Worm (Caenorhabditis elegans): ENCODE data around the gene pek-1.

Gene pek-1

ce11 chrX:11386903-11387302 lies 27.8 kb downstream of the pek-1 start:
- TF ChIP-seq ama-1 (optimal IDR thresholded peaks at IDR 0.05) (no peak), unc-42 (tag; optimal IDR thresholded peaks at IDR 0.05) (peak; percentile 98), ceh-19 (GFP tag; optimal IDR thresholded peaks at IDR 0.05) (peak; percentile 4)

DNA sequence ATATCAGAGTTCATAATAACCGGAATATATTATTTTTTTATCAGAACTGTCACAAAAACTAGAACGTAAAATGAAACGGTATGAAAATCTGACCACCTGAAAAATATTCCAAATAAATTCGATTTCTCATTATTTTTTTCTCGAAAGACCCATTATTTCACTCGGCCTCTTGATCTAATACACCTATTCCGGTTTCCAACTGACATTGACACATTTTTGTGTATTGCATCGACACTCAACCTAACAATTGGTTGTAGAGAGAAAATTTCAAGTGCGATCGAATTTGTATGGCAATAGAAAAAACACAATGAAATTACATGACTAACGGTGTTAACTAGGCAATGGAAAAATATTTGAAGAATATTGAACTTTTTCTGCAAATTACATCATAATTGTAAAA lies 28.8 kb downstream of the pek-1 start:
- no peak for TF ChIP-seq pqm-1 (tag; optimal IDR thresholded peaks at IDR 0.05)
- no peak for TF ChIP-seq eyg-1 (tag; optimal IDR thresholded peaks at IDR 0.05)
- no peak for TF ChIP-seq lin-11 (tag; optimal IDR thresholded peaks at IDR 0.05)
- TF ChIP-seq elt-2 (tag; optimal IDR thresholded peaks at IDR 0.05): no peak
- TF ChIP-seq C38D4.7 (GFP tag; optimal IDR thresholded peaks at IDR 0.05): no peak
- no peak for TF ChIP-seq zip-5 (tag; optimal IDR thresholded peaks at IDR 0.05)
- TF ChIP-seq Y22D7AL.16 (tag; optimal IDR thresholded peaks at IDR 0.05): no peak
- TF ChIP-seq ttx-3 (tag; optimal IDR thresholded peaks at IDR 0.05): no peak
- TF ChIP-seq lim-6 (tag; optimal IDR thresholded peaks at IDR 0.05): no peak
- TF ChIP-seq ceh-34 (tag; optimal IDR thresholded peaks at IDR 0.05): no peak
- no peak for TF ChIP-seq pat-9 (tag; optimal IDR thresholded peaks at IDR 0.05)
- TF ChIP-seq C08G9.2 (tag; optimal IDR thresholded peaks at IDR 0.05): no peak
- TF ChIP-seq fkh-10 (GFP tag; optimal IDR thresholded peaks at IDR 0.05): no peak
- no peak for TF ChIP-seq nfya-1 (tag; optimal IDR thresholded peaks at IDR 0.05)
- TF ChIP-seq odd-2 (tag; optimal IDR thresholded peaks at IDR 0.05): no peak
- no peak for TF ChIP-seq sox-4 (tag; optimal IDR thresholded peaks at IDR 0.05)
- no peak for TF ChIP-seq ceh-19 (GFP tag; optimal IDR thresholded peaks at IDR 0.05)
- no peak for TF ChIP-seq sox-2 (GFP tag; IDR thresholded peaks at IDR 0.05)
- no peak for TF ChIP-seq nhr-232 (tag; optimal IDR thresholded peaks at IDR 0.05)
- no peak for TF ChIP-seq K09A11.1 (tag; optimal IDR thresholded peaks at IDR 0.05; ENCODE audit: insufficient read depth)

DNA sequence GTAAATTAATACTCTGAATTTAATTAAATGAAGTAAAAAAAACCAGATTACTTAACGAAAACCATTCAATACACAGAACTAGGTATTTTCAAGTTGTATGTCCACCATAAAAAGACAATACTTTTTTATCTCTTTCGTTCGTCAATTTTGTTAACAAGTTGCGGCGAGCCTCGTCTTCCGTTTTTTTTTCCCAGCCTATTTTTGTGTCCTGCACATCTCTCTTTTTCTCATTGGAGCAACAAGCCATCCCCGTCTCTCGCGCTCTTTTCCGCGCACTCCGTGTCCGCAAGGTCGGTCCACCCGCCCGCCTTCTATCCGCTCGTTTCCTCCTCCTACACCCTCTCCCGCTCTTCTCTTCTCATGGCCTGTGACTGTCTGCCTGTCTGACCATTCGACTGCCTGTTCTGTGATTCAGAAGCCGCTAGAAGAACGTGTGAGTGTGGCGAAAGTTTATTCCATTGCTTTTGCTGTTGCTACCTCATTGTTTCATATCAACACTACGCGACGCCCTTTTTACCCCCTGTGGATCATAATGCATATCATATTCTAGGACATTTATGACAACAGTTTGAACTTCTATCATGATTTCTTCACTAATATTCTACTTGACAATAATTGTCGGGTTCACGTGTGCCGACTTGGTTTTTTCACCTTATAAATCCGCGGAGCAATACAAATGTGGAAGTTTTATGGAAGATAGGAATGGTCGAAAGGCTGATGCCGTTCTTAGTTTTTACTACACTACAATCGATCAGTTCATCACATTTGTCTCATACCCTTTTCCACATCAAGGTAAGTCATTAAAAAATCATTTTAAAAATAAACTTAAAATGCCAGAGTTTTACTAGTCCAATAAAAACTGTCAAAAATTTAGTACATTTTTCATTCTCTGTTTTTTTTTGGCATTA lies 29.9 kb downstream of the pek-1 start, which contains the start of the genes F08B12.11 and prmn-1:
F08B12.11 (plus strand) TSS at position 521 of the 908 bp plus-strand sequence.
prmn-1 (plus strand) TSS at position 551 of the 908 bp plus-strand sequence.
- peak; percentile 26 for TF ChIP-seq tbx-2 (tag; optimal IDR thresholded peaks at IDR 0.05)
- no peak for TF ChIP-seq T23F11.4 (GFP tag; optimal IDR thresholded peaks at IDR 0.05)
- peak; percentile 62 for TF ChIP-seq ref-2 (tag; optimal IDR thresholded peaks at IDR 0.05)
- TF ChIP-seq ceh-31 (tag; optimal IDR thresholded peaks at IDR 0.05): peak; percentile 36
- TF ChIP-seq sdc-2 (tag; optimal IDR thresholded peaks at IDR 0.05): peak; percentile 62
- no peak for TF ChIP-seq ceh-30 (tag; optimal IDR thresholded peaks at IDR 0.05)
- no peak for TF ChIP-seq pag-3 (tag; optimal IDR thresholded peaks at IDR 0.05; ENCODE audit: borderline replicate concordance)
- no peak for TF ChIP-seq rnt-1 (tag; optimal IDR thresholded peaks at IDR 0.05)
- peak; percentile 63 for TF ChIP-seq ceh-34 (tag; optimal IDR thresholded peaks at IDR 0.05)
- peak; percentile 0 for TF ChIP-seq elt-2 (tag; optimal IDR thresholded peaks at IDR 0.05)
- peak; percentile 76 for TF ChIP-seq unc-42 (tag; optimal IDR thresholded peaks at IDR 0.05)
- peak; percentile 10 for TF ChIP-seq syd-9 (tag; optimal IDR thresholded peaks at IDR 0.05)
- peak; percentile 7 for TF ChIP-seq C08G9.2 (tag; optimal IDR thresholded peaks at IDR 0.05)
- no peak for TF ChIP-seq madf-2 (tag; optimal IDR thresholded peaks at IDR 0.05)
- no peak for TF ChIP-seq hlh-30 (tag; optimal IDR thresholded peaks at IDR 0.05; ENCODE audit: insufficient read depth)
- TF ChIP-seq dve-1 (tag; optimal IDR thresholded peaks at IDR 0.05): no peak
- TF ChIP-seq pax-1 (tag; optimal IDR thresholded peaks at IDR 0.05): no peak
- TF ChIP-seq unc-3 (GFP tag; conservative IDR thresholded peaks at IDR 0.05): no peak
- TF ChIP-seq unc-3 (tag; optimal IDR thresholded peaks at IDR 0.05): no peak
- no peak for TF ChIP-seq hlh-8 (tag; optimal IDR thresholded peaks at IDR 0.05)
- no peak for TF ChIP-seq pha-2 (tag; optimal IDR thresholded peaks at IDR 0.05)
- TF ChIP-seq fkh-6 (tag; optimal IDR thresholded peaks at IDR 0.05): peak; percentile 11
- TF ChIP-seq fax-1 (tag; optimal IDR thresholded peaks at IDR 0.05): peak; percentile 28
- no peak for TF ChIP-seq ttx-3 (tag; optimal IDR thresholded peaks at IDR 0.05)
- no peak for TF ChIP-seq C38D4.7 (GFP tag; optimal IDR thresholded peaks at IDR 0.05)
- TF ChIP-seq hlh-6 (tag; optimal IDR thresholded peaks at IDR 0.05): peak; percentile 66
- no peak for TF ChIP-seq ets-4 (tag; optimal IDR thresholded peaks at IDR 0.05)
- TF ChIP-seq nhr-232 (tag; optimal IDR thresholded peaks at IDR 0.05): no peak
